Fruit fly (Drosophila melanogaster): Measurements from ENCODE around the gene CG33080.

Gene CG33080

dm6 chrX:5698087-5698727 lies 19.4 kb downstream of the CG33080 start, which contains the start of gene AdamTS-B (continued):
- TF ChIP-seq CG11560 (tag; IDR thresholded peaks at IDR 0.05) (no peak), CG34422 (GFP tag; IDR thresholded peaks at IDR 0.05) (no peak), GATAe (GFP tag; conservative IDR thresholded peaks at IDR 0.05) (no peak), CkIIα-i1 (GFP tag; IDR thresholded peaks at IDR 0.05) (no peak), az2 (GFP tag; optimal IDR thresholded peaks at IDR 0.05) (no peak), jing (GFP tag; optimal IDR thresholded peaks at IDR 0.05) (no peak), Nf-YC (tag; optimal IDR thresholded peaks at IDR 0.05) (peak; percentile 25), CG12071 (GFP tag; optimal IDR thresholded peaks at IDR 0.05) (no peak), ab (GFP tag; optimal IDR thresholded peaks at IDR 0.05) (no peak), Camta (GFP tag; optimal IDR thresholded peaks at IDR 0.05) (no peak), caup (GFP tag; optimal IDR thresholded peaks at IDR 0.05; ENCODE audit: severe bottlenecking) (peak; percentile 9), Dek (tag; optimal IDR thresholded peaks at IDR 0.05) (peak; percentile 36), knrl (GFP tag; IDR thresholded peaks at IDR 0.05; ENCODE audit: partially characterized antibody) (no peak), CG11695 (GFP tag; IDR thresholded peaks at IDR 0.05) (peak; percentile 50; the same call in 2 of the 3 replicates), org-1 (GFP tag; optimal IDR thresholded peaks at IDR 0.05) (peak; percentile 57), sens (GFP tag) (peak; percentile 88), CG12744 (GFP tag; optimal IDR thresholded peaks at IDR 0.05) (no peak), jumu (GFP tag; optimal IDR thresholded peaks at IDR 0.05) (no peak), CG4404 (GFP tag; IDR thresholded peaks at IDR 0.05) (no peak), CG18476 (GFP tag; optimal IDR thresholded peaks at IDR 0.05) (no peak), Pdp1 (GFP tag; optimal IDR thresholded peaks at IDR 0.05) (peak; percentile 11 to 21), CG8388 (GFP tag; optimal IDR thresholded peaks at IDR 0.05) (peak; percentile 20), wor (GFP tag; IDR thresholded peaks at IDR 0.05) (peak; percentile 24; the same call in 1 of the 2 replicates), grau (tag; optimal IDR thresholded peaks at IDR 0.05) (peak; percentile 36), ssp (GFP tag; IDR thresholded peaks at IDR 0.05) (peak; percentile 23; the same call in 1 of the 2 replicates), phol (tag; optimal IDR thresholded peaks at IDR 0.05) (peak; percentile 58), sisA (GFP tag; IDR thresholded peaks at IDR 0.05) (no peak), ase (GFP tag; IDR thresholded peaks at IDR 0.05) (no peak), CG31224 (GFP tag; IDR thresholded peaks at IDR 0.05) (no peak), esg (GFP tag; conservative IDR thresholded peaks at IDR 0.05) (peak; percentile 42; the same call in 1 of the 2 replicates), CG2202 (tag; optimal IDR thresholded peaks at IDR 0.05) (peak; percentile 3), CG30020 (tag; optimal IDR thresholded peaks at IDR 0.05) (no peak), Xbp1 (GFP tag; optimal IDR thresholded peaks at IDR 0.05) (peak; percentile 41), CG8478 (optimal IDR thresholded peaks at IDR 0.05) (no peak), Hr78 (GFP tag; optimal IDR thresholded peaks at IDR 0.05) (no peak), lov (optimal IDR thresholded peaks at IDR 0.05) (no peak), lov (GFP tag; IDR thresholded peaks at IDR 0.05) (no peak), vnd (GFP tag; IDR thresholded peaks at IDR 0.05; ENCODE audit: partially characterized antibody) (no peak), CG7786 (GFP tag; optimal IDR thresholded peaks at IDR 0.05) (no peak), ken (GFP tag; IDR thresholded peaks at IDR 0.05) (no peak), ap (GFP tag; IDR thresholded peaks at IDR 0.05) (0 out of 2 replicates have a peak, but pooled peaks have one; percentile 13), Vsx1 (GFP tag; optimal IDR thresholded peaks at IDR 0.05) (no peak), tx (GFP tag; optimal IDR thresholded peaks at IDR 0.05) (no peak), p53 (GFP tag; optimal IDR thresholded peaks at IDR 0.05) (no peak), Bgb (GFP tag; IDR thresholded peaks at IDR 0.05; ENCODE audit: partially characterized antibody) (0 out of 2 replicates have a peak, but pooled peaks have one; percentile 35), CG14965 (GFP tag; optimal IDR thresholded peaks at IDR 0.05; ENCODE audit: borderline replicate concordance) (no peak), ci (GFP tag; IDR thresholded peaks at IDR 0.05) (no peak), Hand (GFP tag; optimal IDR thresholded peaks at IDR 0.05) (no peak), CG1602 (GFP tag; optimal IDR thresholded peaks at IDR 0.05) (peak; percentile 9), emc (GFP tag; optimal IDR thresholded peaks at IDR 0.05) (no peak), Atf6 (GFP tag; IDR thresholded peaks at IDR 0.05) (peak; percentile 56; the same call in 1 of the 2 replicates)

Data from whole organism, embryonic.